Fruit fly (Drosophila melanogaster): ENCODE data around the gene RpS19a.

The RpS19a gene

dm6 chrX:16640260-16641100, 2.8 kb downstream of the RpS19a start, which contains the start of the genes SNRPG and mthl1 (continued):
- TF ChIP-seq MTF-1 (GFP tag; optimal IDR thresholded peaks at IDR 0.05; ENCODE audit: borderline replicate concordance) (no peak), CG13894 (tag; optimal IDR thresholded peaks at IDR 0.05) (peak; percentile 63), jigr1 (GFP tag; IDR thresholded peaks at IDR 0.05) (peak; percentile 92), CG1024 (GFP tag; IDR thresholded peaks at IDR 0.05) (peak; percentile 84), HmgD (GFP tag; optimal IDR thresholded peaks at IDR 0.05) (peak; percentile 38), Pdp1 (GFP tag; optimal IDR thresholded peaks at IDR 0.05) (peak; percentile 70 to 80), NfI (GFP tag; optimal IDR thresholded peaks at IDR 0.05) (peak; percentile 79), slp2 (GFP tag; optimal IDR thresholded peaks at IDR 0.05) (peak; percentile 1), CG17186 (GFP tag; optimal IDR thresholded peaks at IDR 0.05) (peak; percentile 94), nerfin-2 (GFP tag; IDR thresholded peaks at IDR 0.05; ENCODE audit: partially characterized antibody) (no peak), Poxn (GFP tag; IDR thresholded peaks at IDR 0.05) (peak; percentile 65), CG34376 (GFP tag; optimal IDR thresholded peaks at IDR 0.05) (peak; percentile 31), otp (GFP tag; IDR thresholded peaks at IDR 0.05) (peak; percentile 88), run (tag; optimal IDR thresholded peaks at IDR 0.05) (no peak), ken (GFP tag; IDR thresholded peaks at IDR 0.05) (peak; percentile 93), CG6854 (GFP tag; optimal IDR thresholded peaks at IDR 0.05) (no peak), ham (GFP tag; IDR thresholded peaks at IDR 0.05) (peak; percentile 77; the same call in 1 of the 2 replicates), bigmax (GFP tag; optimal IDR thresholded peaks at IDR 0.05) (no peak), Drgx (GFP tag; IDR thresholded peaks at IDR 0.05) (peak; percentile 88), Max (GFP tag; optimal IDR thresholded peaks at IDR 0.05) (peak; percentile 16), sens-2 (GFP tag; IDR thresholded peaks at IDR 0.05) (peak; percentile 77), Blimp-1 (GFP tag; optimal IDR thresholded peaks at IDR 0.05) (peak; percentile 9), wdn (GFP tag; IDR thresholded peaks at IDR 0.05) (peak; percentile 90), CG18476 (GFP tag; optimal IDR thresholded peaks at IDR 0.05) (peak; percentile 79), chm (GFP tag; IDR thresholded peaks at IDR 0.05) (peak; percentile 69), lab (GFP tag; optimal IDR thresholded peaks at IDR 0.05) (peak; percentile 81), CG5245 (GFP tag; optimal IDR thresholded peaks at IDR 0.05) (peak; percentile 57), CG13287 (GFP tag; IDR thresholded peaks at IDR 0.05; ENCODE audit: partially characterized antibody) (peak; percentile 73), Bdp1 (GFP tag; optimal IDR thresholded peaks at IDR 0.05) (peak; percentile 70), CG1529 (GFP tag; optimal IDR thresholded peaks at IDR 0.05) (peak; percentile 21), Hr51 (GFP tag; optimal IDR thresholded peaks at IDR 0.05) (peak; percentile 75 to 80), zen2 (GFP tag; IDR thresholded peaks at IDR 0.05; ENCODE audit: partially characterized antibody) (no peak), CG7928 (GFP tag; optimal IDR thresholded peaks at IDR 0.05) (peak; percentile 38), caup (GFP tag; optimal IDR thresholded peaks at IDR 0.05; ENCODE audit: severe bottlenecking) (peak; percentile 68), Fer3 (tag; optimal IDR thresholded peaks at IDR 0.05) (peak; percentile 79), CG18262 (tag; optimal IDR thresholded peaks at IDR 0.05) (peak; percentile 63), knrl (GFP tag; IDR thresholded peaks at IDR 0.05; ENCODE audit: partially characterized antibody) (peak; percentile 75), tx (GFP tag; optimal IDR thresholded peaks at IDR 0.05) (peak; percentile 77), CrebB (tag; optimal IDR thresholded peaks at IDR 0.05) (peak; percentile 47), Xrp1 (GFP tag; IDR thresholded peaks at IDR 0.05) (peak; percentile 87), stc (GFP tag; IDR thresholded peaks at IDR 0.05) (peak; percentile 69; the same call in 1 of the 2 replicates), ewg (GFP tag; optimal IDR thresholded peaks at IDR 0.05) (peak; percentile 77), sisA (GFP tag; IDR thresholded peaks at IDR 0.05) (peak; percentile 95), H15 (GFP tag; IDR thresholded peaks at IDR 0.05) (peak; percentile 91), Aef1 (GFP tag; IDR thresholded peaks at IDR 0.05) (peak; percentile 95), CG1832 (GFP tag; optimal IDR thresholded peaks at IDR 0.05) (no peak), CG8944 (GFP tag; optimal IDR thresholded peaks at IDR 0.05) (peak; percentile 72), gt (GFP tag; IDR thresholded peaks at IDR 0.05) (peak; percentile 78)
